Fruit fly (Drosophila melanogaster) whole organism, prepupa: ENCODE measurements around the gene CG11131.

ENCODE experiments used
- Hr39 ChIP-seq: fragments of 200-800 bp; sonication (Bioruptor generic); optimal IDR thresholded peaks from 2 replicates; lab custom pipeline; 2016; ENCODE audit warnings: missing biosample characterization, missing genetic modification characterization
- Lpt ChIP-seq: fragments of 200-800 bp; sonication (Bioruptor generic); optimal IDR thresholded peaks from 3 replicates; lab custom pipeline; 2016; ENCODE audit warnings: missing biosample characterization, missing genetic modification characterization
- Sox102F ChIP-seq: fragments of 200-800 bp; sonication (Bioruptor generic); optimal IDR thresholded peaks from 2 replicates; lab custom pipeline; 2016; ENCODE audit warnings: missing biosample characterization, mild to moderate bottlenecking, missing genetic modification characterization

DNA sequence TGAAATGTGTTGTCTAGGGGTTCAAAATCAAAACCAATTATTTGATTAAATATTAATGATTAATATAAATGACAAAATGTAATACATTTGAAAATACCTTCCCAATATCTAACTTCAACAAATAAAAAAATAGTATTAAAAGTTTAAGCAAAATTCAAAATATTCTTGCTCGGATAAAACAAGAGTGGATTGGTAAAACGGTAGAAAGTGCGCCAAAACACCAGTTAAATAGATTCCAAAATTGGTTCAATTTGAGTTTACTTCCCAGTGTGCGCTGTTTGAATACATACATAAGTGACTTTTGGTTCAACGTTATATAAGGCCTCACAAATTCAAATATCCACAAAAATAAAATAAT lies 33.5 kb upstream of the CG11131 start:
- TF ChIP-seq Hr39 (peak; percentile 58), Sox102F (GFP tag; lab: Kevin White, UChicago) (peak; percentile 75), Lpt (peak; percentile 72)
